Fruit fly (Drosophila melanogaster): Measurements from ENCODE around the gene CG13919.

DNA sequence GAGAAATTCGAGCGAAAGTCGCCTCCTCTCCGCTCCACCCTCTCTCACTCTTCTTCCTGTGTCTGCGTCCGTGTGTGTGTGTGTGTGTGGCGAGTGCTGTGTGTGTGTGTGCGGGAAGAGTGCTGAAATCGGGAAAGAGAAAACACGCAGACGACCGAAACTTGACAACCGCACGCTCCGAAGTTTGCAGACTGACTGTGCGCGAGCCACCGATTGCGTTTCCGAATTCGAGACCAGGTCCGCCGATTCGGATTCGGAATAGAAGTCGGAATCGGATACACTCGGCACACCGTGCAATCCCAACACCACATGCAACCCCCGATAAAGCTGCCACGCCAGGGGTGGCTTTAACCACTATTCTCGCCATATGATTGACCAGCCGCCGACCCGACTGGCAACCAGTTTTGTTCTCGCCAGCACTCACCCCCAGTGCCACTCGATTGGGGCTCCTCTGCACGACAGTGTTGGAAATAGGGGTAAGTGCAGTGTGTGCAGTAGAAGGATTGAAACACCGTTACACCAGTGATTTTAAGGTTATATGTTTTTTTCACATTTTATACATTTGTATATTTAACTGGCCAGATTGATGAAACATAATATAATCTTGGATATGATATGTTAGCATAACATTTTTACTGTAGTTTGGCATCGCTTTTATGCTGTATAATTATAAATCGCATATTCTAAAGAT lies 16.9 kb upstream of the CG13919 start, which contains the start of gene CG13928:
- TF ChIP-seq pad (GFP tag; optimal IDR thresholded peaks at IDR 0.05), result no peak
- TF ChIP-seq CG7101 (tag; optimal IDR thresholded peaks at IDR 0.05), result no peak
